Worm (Caenorhabditis elegans) whole organism, L4/young adult: ENCODE measurements around the gene chil-22.

ENCODE experiments used
- W03F9.2 ChIP-seq: fragments of 150-350 bp; optimal IDR thresholded peaks from 2 replicates; lab custom pipeline; 2014; ENCODE audit warnings: missing biosample characterization, missing genetic modification characterization
- dao-5 ChIP-seq: sonication (generic microtip); optimal IDR thresholded peaks from 2 replicates; lab custom pipeline; 2016; ENCODE audit warnings: missing genotype, missing genetic modification characterization, moderate library complexity, missing compliant biosample characterization
- him-1 ChIP-seq: sonication (generic microtip); optimal IDR thresholded peaks from 2 replicates; lab custom pipeline; 2016; ENCODE audit warnings: missing genotype, missing genetic modification reagents, missing genetic modification characterization, missing compliant biosample characterization

chil-22 gene

DNA sequence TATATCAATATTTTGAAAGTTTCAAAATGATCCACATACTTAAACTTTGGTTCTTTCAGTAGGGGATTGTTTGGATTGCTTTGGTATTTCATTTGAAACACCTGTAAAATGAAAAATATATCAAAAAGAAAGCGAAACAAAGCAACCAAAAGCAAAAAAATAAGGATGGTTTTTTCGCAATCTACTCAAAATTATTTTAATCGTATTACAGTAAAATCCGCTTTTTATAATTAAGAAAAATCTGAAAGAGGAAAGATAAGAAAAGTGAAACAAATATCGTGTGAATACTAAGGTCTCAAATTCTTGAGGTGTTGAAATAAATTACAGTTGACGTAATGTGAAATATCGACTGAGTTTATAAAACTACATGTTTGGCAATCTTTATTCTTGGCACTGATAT, at the start of gene chil-22:
Gene chil-22, minus strand, starts transcription at position 101 of the 400 bp plus-strand sequence.
- TF ChIP-seq him-1 (tag; lab: Kevin White, UChicago) (no peak), W03F9.2 (tag; lab: Kevin White, UChicago) (no peak), dao-5 (no peak)

ce11 chrII:9507181-9507580, 41.2 kb upstream of the chil-22 start, which contains the start of gene gcy-3:
gcy-3 (minus strand) TSS chrII:9507281.
- TF ChIP-seq W03F9.2 (tag; lab: Kevin White, UChicago) (no peak), dao-5 (no peak), him-1 (tag; lab: Kevin White, UChicago) (no peak)

- TF ChIP-seq W03F9.2 (tag; lab: Kevin White, UChicago) (no peak), him-1 (tag; lab: Kevin White, UChicago) (no peak), dao-5 (no peak)
Observed at ce11 chrII:9501955-9502354, 36.0 kb upstream of the chil-22 start.

DNA sequence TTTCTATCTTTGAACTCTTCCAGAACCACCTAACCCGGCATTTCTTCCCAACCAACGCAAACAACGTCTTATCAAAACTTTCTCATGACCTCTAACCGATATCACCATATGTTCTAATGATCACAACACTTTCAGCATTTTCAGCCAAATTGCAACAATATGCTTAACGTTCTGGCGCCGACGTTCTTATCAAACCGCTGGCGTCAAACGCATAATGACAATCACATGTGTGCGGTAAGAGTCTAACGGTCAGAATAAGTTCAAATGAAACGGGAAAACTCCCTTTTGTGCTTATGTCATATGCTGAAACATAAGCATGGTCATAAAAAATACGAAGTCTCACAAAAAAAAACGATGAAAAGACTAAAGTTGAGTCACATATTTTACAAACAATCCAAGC, 34.9 kb upstream of the chil-22 start:
- TF ChIP-seq him-1 (tag; lab: Kevin White, UChicago) (no peak), W03F9.2 (tag; lab: Kevin White, UChicago) (no peak), dao-5 (no peak)

DNA sequence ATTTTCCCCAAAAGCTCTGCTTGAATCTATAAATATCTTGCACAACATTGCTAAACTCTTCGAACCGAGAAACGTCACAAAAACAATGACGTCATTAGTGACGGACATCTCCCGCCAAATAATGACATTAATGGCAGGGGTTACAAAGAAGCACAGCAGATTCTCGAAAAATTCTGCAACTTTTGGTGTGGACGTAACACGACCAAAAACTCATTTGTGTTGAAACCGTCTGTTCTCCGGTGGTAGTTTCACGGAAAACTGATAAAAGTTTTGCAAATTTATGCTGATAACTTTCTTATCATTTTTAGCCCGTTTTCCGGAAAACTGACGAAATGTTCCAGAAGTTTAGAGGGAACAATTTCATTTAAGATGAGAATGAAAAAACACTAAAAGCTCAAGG, 32.6 kb upstream of the chil-22 start:
- TF ChIP-seq dao-5 = no peak
- TF ChIP-seq W03F9.2 (tag; lab: Kevin White, UChicago) = no peak
- no peak for TF ChIP-seq him-1 (tag; lab: Kevin White, UChicago)

DNA sequence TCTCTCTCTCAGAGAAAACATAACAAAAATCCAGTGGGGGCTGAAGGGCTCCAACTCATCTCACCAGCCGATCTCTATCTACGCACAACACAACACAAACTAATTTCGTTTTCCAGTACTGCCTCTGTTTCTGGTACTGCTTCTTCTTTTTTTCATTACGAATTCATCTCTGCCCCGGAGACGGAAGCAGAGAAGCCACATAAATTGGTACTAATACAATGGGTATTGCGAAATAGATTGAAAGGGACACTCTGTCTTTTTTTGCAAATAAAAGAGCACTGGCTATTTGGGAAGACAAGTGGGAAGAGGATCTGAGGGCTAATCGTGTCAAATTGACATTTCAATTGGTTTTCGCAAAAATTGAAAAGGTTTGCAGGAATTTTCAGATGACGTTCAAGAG, 31.3 kb upstream of the chil-22 start:
- TF ChIP-seq W03F9.2 (tag; lab: Kevin White, UChicago) (no peak), dao-5 (no peak), him-1 (tag; lab: Kevin White, UChicago) (no peak)

ce11 chrII:9493242-9494058, 27.5 kb upstream of the chil-22 start:
- no peak for TF ChIP-seq dao-5
- TF ChIP-seq him-1 (tag; lab: Kevin White, UChicago) = no peak
- TF ChIP-seq W03F9.2 (tag; lab: Kevin White, UChicago) = no peak

DNA sequence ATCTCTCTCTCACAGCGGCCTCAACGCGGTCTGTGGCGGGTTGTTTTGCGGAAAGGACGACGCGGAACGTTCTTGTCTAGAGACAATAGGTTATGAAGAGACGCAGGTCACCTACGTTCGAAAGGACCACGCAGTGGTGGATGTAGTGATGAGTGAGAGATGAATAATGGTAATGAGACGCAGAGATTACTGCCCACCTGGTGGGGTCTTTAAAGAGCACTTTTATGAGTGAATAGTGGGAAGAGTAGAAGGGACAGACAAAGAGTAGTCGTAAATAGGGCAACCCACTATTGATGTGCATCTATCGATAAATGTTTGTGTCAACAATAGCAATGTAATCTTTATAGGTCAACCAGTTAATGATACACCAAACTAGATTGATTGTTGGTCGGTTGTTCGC, 25.1 kb upstream of the chil-22 start:
- TF ChIP-seq W03F9.2 (tag; lab: Kevin White, UChicago) (no peak), dao-5 (no peak), him-1 (tag; lab: Kevin White, UChicago) (no peak)

DNA sequence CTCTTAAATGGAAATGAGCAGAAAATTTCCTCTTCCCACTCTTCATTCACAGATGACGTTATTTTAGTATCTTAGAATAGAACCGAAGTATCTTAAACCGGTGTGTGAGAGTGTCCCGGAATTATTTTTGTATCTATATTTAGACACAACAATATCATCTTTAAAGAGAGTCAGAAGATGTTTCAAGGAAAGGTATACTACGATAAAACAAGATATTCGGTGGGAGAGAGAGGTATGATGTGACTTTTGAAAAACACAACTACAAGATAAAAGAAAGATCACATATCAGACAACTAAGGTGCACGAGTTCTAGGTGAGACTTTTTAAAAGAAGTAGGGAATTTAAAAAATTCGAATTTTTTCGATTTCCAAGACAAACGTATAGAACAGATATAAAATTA, 24.6 kb upstream of the chil-22 start:
- TF ChIP-seq W03F9.2 (tag; lab: Kevin White, UChicago) (no peak), dao-5 (no peak), him-1 (tag; lab: Kevin White, UChicago) (no peak)

- no peak for TF ChIP-seq dao-5
- no peak for TF ChIP-seq him-1 (tag; lab: Kevin White, UChicago)
Observed at ce11 chrII:9489922-9490321, 23.9 kb upstream of the chil-22 start.

- TF ChIP-seq W03F9.2 (tag; lab: Kevin White, UChicago) = peak; percentile 31
- TF ChIP-seq dao-5 = no peak
- no peak for TF ChIP-seq him-1 (tag; lab: Kevin White, UChicago)
Observed at ce11 chrII:9487337-9487950, 21.4 kb upstream of the chil-22 start, which contains the start of gene T19H5.4. T19H5.4 (minus strand) TSS chrII:9487387.

DNA sequence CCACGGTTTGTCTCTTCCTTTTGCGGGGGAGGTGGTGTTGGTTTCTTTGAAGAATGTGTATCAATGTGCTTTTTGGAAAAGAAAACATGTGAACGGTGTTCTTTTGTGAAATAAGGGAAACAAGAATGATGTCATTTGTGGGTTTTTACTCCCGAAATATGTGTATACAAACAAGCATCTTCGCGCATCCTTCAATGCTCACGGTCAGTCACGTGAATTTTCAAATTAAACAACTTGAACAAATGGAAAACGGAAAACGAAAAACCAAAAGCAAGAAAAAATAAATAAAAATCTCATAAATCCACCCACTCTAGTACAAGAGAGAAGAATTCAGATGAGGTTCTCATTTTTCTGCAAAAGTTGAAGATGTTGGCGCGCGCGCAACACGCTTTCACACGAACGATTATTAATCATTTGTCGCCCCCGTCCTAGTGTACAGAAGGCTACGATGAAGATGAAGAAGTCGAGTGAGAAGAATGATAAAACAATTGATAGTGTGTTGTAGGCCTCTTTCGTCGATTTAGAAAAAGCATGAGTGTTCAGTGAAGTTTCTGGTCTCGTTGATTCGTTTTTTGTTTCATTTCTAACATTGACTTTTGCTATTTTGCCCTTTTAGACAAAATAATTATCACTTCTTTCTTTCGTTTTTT, 19.2 kb upstream of the chil-22 start:
- no peak for TF ChIP-seq W03F9.2 (tag; lab: Kevin White, UChicago)
- TF ChIP-seq him-1 (tag; lab: Kevin White, UChicago) = no peak
- no peak for TF ChIP-seq dao-5

DNA sequence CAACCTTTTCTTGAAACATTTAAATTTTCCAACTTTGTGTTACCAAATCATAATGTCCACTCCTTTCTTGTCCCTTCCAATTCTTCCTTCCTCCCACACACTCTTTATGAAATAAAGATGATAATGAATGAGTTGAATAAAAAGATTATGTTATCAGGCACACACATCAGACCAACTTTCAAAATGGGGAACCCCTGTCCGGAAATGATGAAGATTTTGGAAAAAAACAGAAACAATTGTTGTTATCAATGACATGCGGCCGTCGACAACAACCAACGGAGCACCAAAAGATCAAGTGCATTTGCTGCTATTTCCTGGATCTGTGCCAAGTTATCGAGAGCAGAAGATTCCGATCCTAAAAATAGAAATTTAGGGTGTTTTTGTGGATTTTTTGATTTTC, 17.3 kb upstream of the chil-22 start:
- TF ChIP-seq dao-5 (no peak), him-1 (tag; lab: Kevin White, UChicago) (no peak), W03F9.2 (tag; lab: Kevin White, UChicago) (no peak)

- TF ChIP-seq him-1 (tag; lab: Kevin White, UChicago) = no peak
- no peak for TF ChIP-seq W03F9.2 (tag; lab: Kevin White, UChicago)
- TF ChIP-seq dao-5 = no peak
Observed at ce11 chrII:9482529-9482928, 16.5 kb upstream of the chil-22 start.
